Worm (Caenorhabditis elegans): ENCODE measurements around the gene W06G6.9.

W06G6.9 gene

ce11 chrV:16629600-16629999 is 16.7 kb downstream of the W06G6.9 start, which contains the start of gene srd-21:
srd-21 (plus strand) TSS chrV:16629900.
- TF ChIP-seq fos-1 (tag; optimal IDR thresholded peaks at IDR 0.05) = no peak
- no peak for TF ChIP-seq daf-12 (tag; optimal IDR thresholded peaks at IDR 0.05)
- TF ChIP-seq unc-62 (GFP tag; optimal IDR thresholded peaks at IDR 0.05) = no peak
- no peak for TF ChIP-seq fkh-10 (GFP tag; optimal IDR thresholded peaks at IDR 0.05)
- no peak for TF ChIP-seq ceh-82 (tag; optimal IDR thresholded peaks at IDR 0.05)
- no peak for TF ChIP-seq nfya-1 (tag; optimal IDR thresholded peaks at IDR 0.05; ENCODE audit: insufficient read depth)
- no peak for TF ChIP-seq egl-27 (tag; optimal IDR thresholded peaks at IDR 0.05)
- no peak for TF ChIP-seq ceh-16 (tag; optimal IDR thresholded peaks at IDR 0.05)
- TF ChIP-seq nhr-237 (tag; optimal IDR thresholded peaks at IDR 0.05) = no peak
- no peak for TF ChIP-seq nhr-76 (tag; optimal IDR thresholded peaks at IDR 0.05)
- no peak for TF ChIP-seq nhr-77 (tag; optimal IDR thresholded peaks at IDR 0.05)
- no peak for TF ChIP-seq elt-1 (tag; optimal IDR thresholded peaks at IDR 0.05)
- no peak for TF ChIP-seq ceh-28 (tag; optimal IDR thresholded peaks at IDR 0.05)
- no peak for TF ChIP-seq zag-1 (tag; optimal IDR thresholded peaks at IDR 0.05)

- TF ChIP-seq unc-39 (tag; optimal IDR thresholded peaks at IDR 0.05) = no peak
- TF ChIP-seq nhr-43 (tag; optimal IDR thresholded peaks at IDR 0.05; ENCODE audit: poor library complexity, severe bottlenecking) = no peak
- TF ChIP-seq nfya-1 (tag; optimal IDR thresholded peaks at IDR 0.05; ENCODE audit: insufficient read depth) = no peak
- TF ChIP-seq nhr-25 (tag; optimal IDR thresholded peaks at IDR 0.05) = no peak
- no peak for TF ChIP-seq nhr-12 (tag; optimal IDR thresholded peaks at IDR 0.05)
- no peak for TF ChIP-seq fos-1 (tag; optimal IDR thresholded peaks at IDR 0.05)
- TF ChIP-seq ama-1 (optimal IDR thresholded peaks at IDR 0.05) = no peak
- no peak for TF ChIP-seq lin-15B (tag; optimal IDR thresholded peaks at IDR 0.05)
- TF ChIP-seq ceh-28 (tag; optimal IDR thresholded peaks at IDR 0.05) = no peak
- no peak for TF ChIP-seq egl-5 (tag; optimal IDR thresholded peaks at IDR 0.05)
- TF ChIP-seq daf-12 (tag; optimal IDR thresholded peaks at IDR 0.05) = no peak
- TF ChIP-seq eor-1 (tag; optimal IDR thresholded peaks at IDR 0.05) = no peak
- TF ChIP-seq nhr-23 (tag; optimal IDR thresholded peaks at IDR 0.05) = no peak
- TF ChIP-seq elt-2 (tag; optimal IDR thresholded peaks at IDR 0.05) = no peak
- TF ChIP-seq nhr-237 (tag; optimal IDR thresholded peaks at IDR 0.05) = no peak
- no peak for TF ChIP-seq ceh-16 (tag; optimal IDR thresholded peaks at IDR 0.05)
- TF ChIP-seq pha-4 (tag; optimal IDR thresholded peaks at IDR 0.05) = no peak
- TF ChIP-seq ZK546.5 (tag; optimal IDR thresholded peaks at IDR 0.05) = no peak
- no peak for TF ChIP-seq lin-39 (tag; optimal IDR thresholded peaks at IDR 0.05)
- TF ChIP-seq nhr-76 (tag; optimal IDR thresholded peaks at IDR 0.05) = no peak
Measured at ce11 chrV:16628991-16629390, 17.3 kb downstream of the W06G6.9 start, which contains the start of gene W06G6.2. W06G6.2 (plus strand) TSS chrV:16629291.

DNA sequence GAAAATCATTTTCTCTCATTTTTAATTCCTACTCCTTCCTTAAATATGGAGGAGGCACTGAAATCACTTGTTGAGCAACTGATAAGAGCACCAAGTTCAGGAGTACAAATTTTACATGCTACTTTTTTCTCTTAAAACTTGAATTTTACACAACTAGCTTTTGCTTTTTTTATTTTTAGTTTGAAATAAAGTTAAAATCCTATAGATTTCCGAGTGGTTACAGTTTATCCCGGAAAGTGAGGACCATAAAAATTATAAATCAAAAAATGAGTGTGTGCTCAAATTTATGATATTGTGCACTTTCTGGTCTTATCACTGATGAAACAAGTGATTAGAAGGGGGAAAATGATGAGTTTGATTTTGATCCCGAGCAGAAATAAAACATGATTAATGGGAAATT is 18.3 kb downstream of the W06G6.9 start, which contains the start of gene oac-53:
TSS of gene oac-53 (minus strand) at position 9 of the 400 bp plus-strand sequence.
- no peak for TF ChIP-seq snpc-4 (tag; optimal IDR thresholded peaks at IDR 0.05)
- no peak for TF ChIP-seq unc-62 (GFP tag; optimal IDR thresholded peaks at IDR 0.05)
- peak; percentile 73 for TF ChIP-seq elt-2 (tag; optimal IDR thresholded peaks at IDR 0.05)
- TF ChIP-seq pqm-1 (tag; optimal IDR thresholded peaks at IDR 0.05) = peak; percentile 19
- TF ChIP-seq nfya-1 (tag; optimal IDR thresholded peaks at IDR 0.05; ENCODE audit: insufficient read depth) = no peak
- no peak for TF ChIP-seq ceh-9 (tag; optimal IDR thresholded peaks at IDR 0.05)
- TF ChIP-seq elt-3 (tag; optimal IDR thresholded peaks at IDR 0.05) = no peak
- TF ChIP-seq nhr-28 (tag; optimal IDR thresholded peaks at IDR 0.05) = no peak
- no peak for TF ChIP-seq lin-39 (tag; optimal IDR thresholded peaks at IDR 0.05)
- TF ChIP-seq sea-2 (GFP tag; optimal IDR thresholded peaks at IDR 0.05) = no peak
- no peak for TF ChIP-seq nhr-76 (tag; optimal IDR thresholded peaks at IDR 0.05)
- no peak for TF ChIP-seq nhr-23 (tag; optimal IDR thresholded peaks at IDR 0.05)

ce11 chrV:16622754-16623261 is 23.5 kb downstream of the W06G6.9 start, which contains the start of gene Y70C5A.2:
Y70C5A.2 (minus strand) TSS chrV:16623211.
- no peak for TF ChIP-seq R02D3.7 (tag; optimal IDR thresholded peaks at IDR 0.05)
- no peak for TF ChIP-seq nhr-12 (tag; optimal IDR thresholded peaks at IDR 0.05)
- TF ChIP-seq snpc-4 (tag; optimal IDR thresholded peaks at IDR 0.05) = no peak
- TF ChIP-seq pha-4 (tag; optimal IDR thresholded peaks at IDR 0.05) = no peak
- TF ChIP-seq nhr-23 (tag; optimal IDR thresholded peaks at IDR 0.05) = no peak
- no peak for TF ChIP-seq daf-12 (tag; optimal IDR thresholded peaks at IDR 0.05)
- no peak for TF ChIP-seq lin-39 (tag; optimal IDR thresholded peaks at IDR 0.05)
- TF ChIP-seq egl-27 (tag; optimal IDR thresholded peaks at IDR 0.05) = no peak
- no peak for TF ChIP-seq ztf-4 (tag; optimal IDR thresholded peaks at IDR 0.05)
- no peak for TF ChIP-seq eor-1 (tag; optimal IDR thresholded peaks at IDR 0.05)
- no peak for TF ChIP-seq ama-1 (optimal IDR thresholded peaks at IDR 0.05)
